Worm (Caenorhabditis elegans) whole organism, L2 larva: Measurements from ENCODE around the gene col-186.

Experiments used
- ama-1 ChIP-seq: fragments of 150-350 bp; optimal IDR thresholded peaks from 2 replicates; lab custom pipeline; 2018; ENCODE audit warnings: inconsistent platforms
- egl-27 ChIP-seq: sonication (generic microtip); optimal IDR thresholded peaks from 3 replicates; lab custom pipeline; 2017; ENCODE audit warnings: missing biosample characterization, missing genetic modification reagents, missing genetic modification characterization
- lsy-2 ChIP-seq, 2 experiments: fragments of 150-350 bp in 1 of 2; sonication (generic microtip) in 1 of 2; optimal IDR thresholded peaks; 2 replicates each; lab custom pipeline; 2014 to 2017; ENCODE audit warnings: missing biosample characterization in 2 of 2, missing genetic modification characterization in 2 of 2
- nhr-12 ChIP-seq: fragments of 150-350 bp; optimal IDR thresholded peaks from 2 replicates; lab custom pipeline; 2014; ENCODE audit warnings: missing biosample characterization, missing genetic modification characterization
- nhr-237 ChIP-seq: fragments of 150-350 bp; optimal IDR thresholded peaks from 2 replicates; lab custom pipeline; 2014; ENCODE audit warnings: missing biosample characterization, missing genetic modification characterization
- nhr-25 ChIP-seq: fragments of 150-350 bp; sonication (generic microtip); optimal IDR thresholded peaks from 3 replicates; lab custom pipeline; 2014; ENCODE audit warnings: missing biosample characterization, missing genetic modification characterization
- nhr-6 ChIP-seq: fragments of 150-350 bp; optimal IDR thresholded peaks from 2 replicates; lab custom pipeline; 2014; ENCODE audit warnings: missing biosample characterization, missing genetic modification characterization
- unc-62 ChIP-seq: fragments of 150-350 bp; optimal IDR thresholded peaks from 2 replicates; lab custom pipeline; 2014; ENCODE audit warnings: missing biosample characterization, missing genetic modification reagents, missing genetic modification characterization
- ztf-11 ChIP-seq: sonication (generic microtip); optimal IDR thresholded peaks from 2 replicates; lab custom pipeline; 2017; ENCODE audit warnings: missing biosample characterization, missing genetic modification characterization
- ztf-4 ChIP-seq: fragments of 150-350 bp; optimal IDR thresholded peaks from 2 replicates; lab custom pipeline; 2014; ENCODE audit warnings: missing biosample characterization, missing genetic modification characterization

ce11 chrX:15944198-15944597 is 7.1 kb upstream of the col-186 start:
- TF ChIP-seq lsy-2 (tag; optimal IDR thresholded peaks at IDR 0.05; lab: Kevin White, UChicago) (no peak), nhr-6 (tag; lab: Kevin White, UChicago) (no peak), ama-1 (lab: Kevin White, UChicago) (no peak), egl-27 (no peak), ztf-4 (no peak), nhr-12 (no peak), ztf-11 (no peak), unc-62 (GFP tag; lab: Kevin White, UChicago) (no peak), nhr-237 (tag; lab: Kevin White, UChicago) (no peak), nhr-25 (tag; lab: Kevin White, UChicago) (no peak)
